Worm (Caenorhabditis elegans): ENCODE measurements around the gene T28D6.5.

T28D6.5 gene

ce11 chrIII:11333032-11333732 is at the start of gene T28D6.5:
Gene T28D6.5, plus strand, starts transcription at chrIII:11333682.
- TF ChIP-seq B0310.2 (tag; optimal IDR thresholded peaks at IDR 0.05) (no peak), F13C5.2 (tag; optimal IDR thresholded peaks at IDR 0.05) (no peak), hmbx-1 (tag; optimal IDR thresholded peaks at IDR 0.05) (no peak), tbx-11 (GFP tag; IDR thresholded peaks at IDR 0.05) (no peak), flt-1 (GFP tag; IDR thresholded peaks at IDR 0.05) (no peak), scrt-1 (GFP tag; IDR thresholded peaks at IDR 0.05) (no peak), pes-1 (GFP tag; IDR thresholded peaks at IDR 0.05) (no peak), ama-1 (optimal IDR thresholded peaks at IDR 0.05) (no peak), ets-7 (tag; optimal IDR thresholded peaks at IDR 0.05) (no peak), ceh-36 (tag; optimal IDR thresholded peaks at IDR 0.05) (no peak), sea-1 (GFP tag; conservative IDR thresholded peaks at IDR 0.05) (no peak), tbx-37 (GFP tag; conservative IDR thresholded peaks at IDR 0.05) (no peak), hmg-4 (GFP tag; optimal IDR thresholded peaks at IDR 0.05) (no peak), hnd-1 (tag; optimal IDR thresholded peaks at IDR 0.05) (no peak)

DNA sequence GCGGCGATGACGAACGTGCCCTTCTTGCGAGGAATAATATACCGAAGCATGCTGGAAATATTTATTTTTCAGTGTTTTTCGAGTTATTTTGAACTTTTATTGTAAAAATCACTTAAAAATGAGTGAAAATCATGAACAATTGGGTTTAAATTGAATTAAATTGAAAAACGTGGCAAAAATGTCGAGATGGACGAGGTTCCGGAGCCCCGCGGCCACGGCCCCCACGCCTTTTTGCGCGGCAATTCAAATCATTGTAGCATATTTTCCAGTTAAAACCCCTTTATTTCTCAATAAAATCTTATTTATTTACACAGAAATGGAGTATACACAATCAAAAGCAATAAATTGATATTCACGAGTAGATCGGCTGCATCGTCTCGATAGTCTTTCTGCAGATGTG is 47.4 kb upstream of the T28D6.5 start:
- TF ChIP-seq B0310.2 (tag; optimal IDR thresholded peaks at IDR 0.05) (no peak), pes-1 (GFP tag; IDR thresholded peaks at IDR 0.05) (peak; percentile 63), F13C5.2 (tag; optimal IDR thresholded peaks at IDR 0.05) (no peak), tbx-37 (GFP tag; conservative IDR thresholded peaks at IDR 0.05) (peak; percentile 64), flt-1 (GFP tag; IDR thresholded peaks at IDR 0.05) (no peak)

ce11 chrIII:11287340-11287739 is 46.1 kb upstream of the T28D6.5 start:
- TF ChIP-seq aly-1 (tag; optimal IDR thresholded peaks at IDR 0.05) (no peak), scrt-1 (GFP tag; IDR thresholded peaks at IDR 0.05) (no peak), tbx-11 (GFP tag; IDR thresholded peaks at IDR 0.05) (no peak), B0310.2 (tag; optimal IDR thresholded peaks at IDR 0.05) (no peak), sea-1 (GFP tag; conservative IDR thresholded peaks at IDR 0.05) (no peak), F13C5.2 (tag; optimal IDR thresholded peaks at IDR 0.05) (no peak), hmg-4 (GFP tag; optimal IDR thresholded peaks at IDR 0.05) (no peak), hnd-1 (tag; optimal IDR thresholded peaks at IDR 0.05) (no peak), ets-7 (tag; optimal IDR thresholded peaks at IDR 0.05) (no peak), ceh-13 (GFP tag; optimal IDR thresholded peaks at IDR 0.05) (no peak), hmbx-1 (tag; optimal IDR thresholded peaks at IDR 0.05) (no peak), flt-1 (GFP tag; IDR thresholded peaks at IDR 0.05) (no peak), ceh-36 (tag; optimal IDR thresholded peaks at IDR 0.05) (no peak), pes-1 (GFP tag; IDR thresholded peaks at IDR 0.05) (no peak), tra-4 (tag; optimal IDR thresholded peaks at IDR 0.05) (no peak)

DNA sequence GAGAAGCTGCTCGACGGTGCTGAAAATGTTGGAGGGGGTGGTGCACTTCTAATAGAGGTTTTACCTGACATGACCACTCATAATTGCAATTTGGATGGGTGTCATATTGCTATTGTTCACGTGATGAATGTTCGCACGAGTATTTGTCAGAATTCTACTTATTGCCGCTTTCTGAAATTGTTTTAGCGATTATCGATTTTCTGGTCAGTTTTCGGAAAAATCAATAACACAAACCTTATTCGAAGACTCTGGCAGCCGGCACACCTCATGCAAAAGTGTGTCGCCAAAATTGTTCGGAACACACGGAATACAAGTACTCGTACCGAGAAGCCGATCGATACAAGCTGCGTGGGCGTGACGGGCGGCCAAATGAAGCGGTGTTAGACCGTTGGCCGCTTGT is 45.2 kb upstream of the T28D6.5 start:
- TF ChIP-seq ets-7 (tag; optimal IDR thresholded peaks at IDR 0.05), result no peak
- TF ChIP-seq hmbx-1 (tag; optimal IDR thresholded peaks at IDR 0.05), result no peak
- TF ChIP-seq ceh-36 (tag; optimal IDR thresholded peaks at IDR 0.05), result no peak
- no peak for TF ChIP-seq hnd-1 (tag; optimal IDR thresholded peaks at IDR 0.05)
- TF ChIP-seq F13C5.2 (tag; optimal IDR thresholded peaks at IDR 0.05), result no peak
- TF ChIP-seq sea-1 (GFP tag; conservative IDR thresholded peaks at IDR 0.05), result no peak
- TF ChIP-seq tra-4 (tag; optimal IDR thresholded peaks at IDR 0.05), result no peak
- TF ChIP-seq aly-1 (tag; optimal IDR thresholded peaks at IDR 0.05), result no peak
- TF ChIP-seq tbx-11 (GFP tag; IDR thresholded peaks at IDR 0.05), result no peak
- no peak for TF ChIP-seq hmg-4 (GFP tag; optimal IDR thresholded peaks at IDR 0.05)
- no peak for TF ChIP-seq scrt-1 (GFP tag; IDR thresholded peaks at IDR 0.05)
- TF ChIP-seq ceh-13 (GFP tag; optimal IDR thresholded peaks at IDR 0.05), result no peak
- TF ChIP-seq B0310.2 (tag; optimal IDR thresholded peaks at IDR 0.05), result no peak
- TF ChIP-seq pes-1 (GFP tag; IDR thresholded peaks at IDR 0.05), result no peak
- TF ChIP-seq tbx-37 (GFP tag; conservative IDR thresholded peaks at IDR 0.05), result no peak

DNA sequence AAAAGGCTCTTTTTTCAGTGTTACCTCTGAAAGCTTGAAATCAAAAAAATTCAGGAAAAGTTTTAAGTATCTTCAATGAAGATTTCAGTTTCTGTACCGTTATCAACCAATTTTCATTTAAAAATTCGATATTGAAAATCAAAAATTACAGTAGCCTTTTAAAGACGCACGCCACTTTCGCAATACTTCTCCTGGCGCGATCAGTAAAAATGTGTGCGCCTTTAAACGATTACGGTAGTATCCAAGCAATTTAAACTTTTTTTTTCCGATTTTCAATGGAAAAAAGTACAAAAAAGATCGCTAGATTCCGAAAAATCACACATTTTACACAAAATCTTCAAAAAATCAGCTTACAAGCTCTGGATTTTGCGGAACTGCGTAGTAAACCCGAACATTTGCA is 43.6 kb upstream of the T28D6.5 start:
- TF ChIP-seq aly-1 (tag; optimal IDR thresholded peaks at IDR 0.05) (no peak), tbx-11 (GFP tag; IDR thresholded peaks at IDR 0.05) (no peak), ama-1 (optimal IDR thresholded peaks at IDR 0.05) (no peak), flt-1 (GFP tag; IDR thresholded peaks at IDR 0.05) (no peak), scrt-1 (GFP tag; IDR thresholded peaks at IDR 0.05) (no peak), sea-1 (GFP tag; conservative IDR thresholded peaks at IDR 0.05) (no peak), F13C5.2 (tag; optimal IDR thresholded peaks at IDR 0.05) (no peak), B0310.2 (tag; optimal IDR thresholded peaks at IDR 0.05) (no peak), hmbx-1 (tag; optimal IDR thresholded peaks at IDR 0.05) (no peak), hmg-4 (GFP tag; optimal IDR thresholded peaks at IDR 0.05) (no peak), hnd-1 (tag; optimal IDR thresholded peaks at IDR 0.05) (no peak), ceh-36 (tag; optimal IDR thresholded peaks at IDR 0.05) (no peak), tbx-37 (GFP tag; conservative IDR thresholded peaks at IDR 0.05) (no peak), ceh-13 (GFP tag; optimal IDR thresholded peaks at IDR 0.05) (no peak), tra-4 (tag; optimal IDR thresholded peaks at IDR 0.05) (no peak)

DNA sequence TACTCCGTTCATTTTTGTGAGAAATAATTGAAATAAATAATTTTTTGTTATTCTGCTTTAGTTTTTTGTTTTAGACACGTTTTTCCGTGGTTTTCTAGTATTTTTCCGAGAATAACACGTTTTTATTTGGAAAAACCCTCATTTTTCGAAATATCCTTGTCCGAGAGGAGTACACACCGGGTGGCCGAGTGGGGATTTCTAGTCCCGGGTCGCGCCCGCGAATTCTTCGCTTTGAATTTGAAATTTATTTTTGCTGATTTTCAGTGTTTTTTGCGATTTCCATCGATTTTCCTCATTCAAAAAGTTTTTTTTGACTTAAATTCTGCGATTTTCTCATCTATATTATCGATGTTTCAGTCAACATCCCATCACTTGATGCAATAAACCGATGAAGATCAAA is 42.9 kb upstream of the T28D6.5 start, which contains the start of the genes gly-9, mib-1 and smc-3:
gly-9 (minus strand) TSS at position 27 of the 400 bp plus-strand sequence.
mib-1 (minus strand) TSS at position 123 of the 400 bp plus-strand sequence.
smc-3 (plus strand) TSS at position 351 of the 400 bp plus-strand sequence.
- TF ChIP-seq pes-1 (GFP tag; IDR thresholded peaks at IDR 0.05), result peak; percentile 66
- TF ChIP-seq ceh-13 (GFP tag; optimal IDR thresholded peaks at IDR 0.05), result no peak
- no peak for TF ChIP-seq ama-1 (optimal IDR thresholded peaks at IDR 0.05)
- TF ChIP-seq ceh-36 (tag; optimal IDR thresholded peaks at IDR 0.05), result no peak
- no peak for TF ChIP-seq flt-1 (GFP tag; IDR thresholded peaks at IDR 0.05)
- TF ChIP-seq B0310.2 (tag; optimal IDR thresholded peaks at IDR 0.05), result no peak
- TF ChIP-seq hmg-4 (GFP tag; optimal IDR thresholded peaks at IDR 0.05), result no peak
- peak; percentile 83 for TF ChIP-seq tbx-37 (GFP tag; conservative IDR thresholded peaks at IDR 0.05)
- peak; percentile 15 for TF ChIP-seq ets-7 (tag; optimal IDR thresholded peaks at IDR 0.05)
- TF ChIP-seq hnd-1 (tag; optimal IDR thresholded peaks at IDR 0.05), result no peak
- TF ChIP-seq F13C5.2 (tag; optimal IDR thresholded peaks at IDR 0.05), result no peak
- TF ChIP-seq aly-1 (tag; optimal IDR thresholded peaks at IDR 0.05), result no peak
- TF ChIP-seq tbx-11 (GFP tag; IDR thresholded peaks at IDR 0.05), result 0 out of 2 replicates have a peak, but pooled peaks have one; percentile 34
- TF ChIP-seq tra-4 (tag; optimal IDR thresholded peaks at IDR 0.05), result no peak
- TF ChIP-seq hmbx-1 (tag; optimal IDR thresholded peaks at IDR 0.05), result no peak
- TF ChIP-seq sea-1 (GFP tag; conservative IDR thresholded peaks at IDR 0.05), result no peak
- 0 out of 2 replicates have a peak, but pooled peaks have one; percentile 60 for TF ChIP-seq scrt-1 (GFP tag; IDR thresholded peaks at IDR 0.05)

- TF ChIP-seq flt-1 (GFP tag; IDR thresholded peaks at IDR 0.05) (no peak), sea-1 (GFP tag; conservative IDR thresholded peaks at IDR 0.05) (no peak), ceh-13 (GFP tag; optimal IDR thresholded peaks at IDR 0.05) (no peak), ama-1 (optimal IDR thresholded peaks at IDR 0.05) (no peak), hnd-1 (tag; optimal IDR thresholded peaks at IDR 0.05) (no peak), hmbx-1 (tag; optimal IDR thresholded peaks at IDR 0.05) (no peak), hmg-4 (GFP tag; optimal IDR thresholded peaks at IDR 0.05) (no peak), B0310.2 (tag; optimal IDR thresholded peaks at IDR 0.05) (no peak), tra-4 (tag; optimal IDR thresholded peaks at IDR 0.05) (no peak), scrt-1 (GFP tag; IDR thresholded peaks at IDR 0.05) (no peak), tbx-11 (GFP tag; IDR thresholded peaks at IDR 0.05) (no peak), ets-7 (tag; optimal IDR thresholded peaks at IDR 0.05) (no peak), F13C5.2 (tag; optimal IDR thresholded peaks at IDR 0.05) (no peak), pes-1 (GFP tag; IDR thresholded peaks at IDR 0.05) (no peak), ceh-36 (tag; optimal IDR thresholded peaks at IDR 0.05) (no peak), tbx-37 (GFP tag; conservative IDR thresholded peaks at IDR 0.05) (no peak), aly-1 (tag; optimal IDR thresholded peaks at IDR 0.05) (no peak)
These were observed 22.0 kb upstream of the T28D6.5 start, which contains the start of gene rab-35 for ce11 chrIII:11311466-11311865. Gene rab-35, minus strand, starts transcription at chrIII:11311566.
